Worm (Caenorhabditis elegans) whole organism, mixed stage, embryonic: ENCODE data around the gene T24E12.13.

ENCODE experiments used
- elt-1 ChIP-seq: sonication (generic microtip); optimal IDR thresholded peaks from 2 replicates; lab custom pipeline; 2017; ENCODE audit warnings: missing genetic modification characterization, mild to moderate bottlenecking, missing compliant biosample characterization, antibody characterized with exemption, moderate library complexity, borderline replicate concordance; ENCODE audit not compliant: insufficient read depth
- snpc-4 ChIP-seq: fragments of 150-350 bp; optimal IDR thresholded peaks from 2 replicates; lab custom pipeline; 2014; ENCODE audit warnings: missing biosample characterization, missing genetic modification characterization

DNA sequence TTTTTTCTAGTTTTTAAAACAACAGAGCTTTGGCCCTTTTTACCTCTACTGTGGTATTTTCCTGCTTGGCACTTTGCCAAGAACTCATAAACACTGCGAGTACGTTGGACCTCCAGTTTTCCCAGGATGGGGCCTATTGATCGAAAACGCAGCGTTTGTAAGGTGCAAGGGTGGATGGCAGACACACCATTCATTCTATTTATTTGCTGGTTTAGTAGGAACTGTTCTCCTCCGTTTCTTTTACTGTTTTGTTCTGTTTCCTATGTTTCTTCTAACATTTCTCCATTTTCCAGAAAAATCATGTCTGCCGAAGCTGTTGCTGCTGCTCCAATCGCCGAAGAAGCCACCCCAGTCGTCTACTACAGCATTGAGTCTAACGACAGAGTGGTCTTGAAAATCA, 36.6 kb downstream of the T24E12.13 start, which contains the start of gene skr-15:
- TF ChIP-seq snpc-4 (tag; lab: Kevin White, UChicago) (no peak), elt-1 (tag; lab: Kevin White, UChicago) (no peak)
